Fruit fly (Drosophila melanogaster) whole organism, embryonic: ENCODE data around the gene CG42259.

ENCODE experiments used
- Adf1 ChIP-seq: fragments of 200-800 bp; sonication (Bioruptor generic); IDR thresholded peaks from 2 replicates; pipeline ENCODE4 v1.3.6; 2022; ENCODE audit warnings: missing biosample characterization, missing genetic modification characterization
- CG10543 ChIP-seq: fragments of 200-800 bp; sonication (Bioruptor generic); optimal IDR thresholded peaks from 3 replicates; lab custom pipeline; 2017; ENCODE audit warnings: missing biosample characterization, mild to moderate bottlenecking, missing genetic modification characterization, moderate library complexity
- CG11695 ChIP-seq: fragments of 200-800 bp; sonication (Bioruptor generic); IDR thresholded peaks from 3 replicates; pipeline ENCODE4 v1.3.6; 2022; ENCODE audit warnings: missing biosample characterization, missing genetic modification characterization
- CG1233 ChIP-seq: fragments of 200-800 bp; sonication (Bioruptor generic); optimal IDR thresholded peaks from 4 replicates; lab custom pipeline; 2018; ENCODE audit warnings: missing biosample characterization, mild to moderate bottlenecking, missing genetic modification characterization
- CG12942 ChIP-seq: fragments of 200-800 bp; sonication (Bioruptor generic); optimal IDR thresholded peaks from 3 replicates; lab custom pipeline; 2016; ENCODE audit warnings: missing biosample characterization, missing genetic modification characterization
- CG13775 ChIP-seq: fragments of 200-800 bp; sonication (Bioruptor generic); optimal IDR thresholded peaks from 3 replicates; lab custom pipeline; 2017; ENCODE audit warnings: missing biosample characterization, mild to moderate bottlenecking, missing genetic modification characterization
- CG13894 ChIP-seq: fragments of 200-800 bp; sonication (Bioruptor generic); optimal IDR thresholded peaks from 3 replicates; lab custom pipeline; 2018; ENCODE audit warnings: missing biosample characterization, mild to moderate bottlenecking, missing genetic modification characterization, moderate library complexity
- CG16815 ChIP-seq: fragments of 200-800 bp; sonication (Bioruptor generic); optimal IDR thresholded peaks from 3 replicates; lab custom pipeline; 2017; ENCODE audit warnings: missing biosample characterization, mild to moderate bottlenecking, missing genetic modification characterization
- CG1792 ChIP-seq: fragments of 200-800 bp; sonication (Bioruptor generic); optimal IDR thresholded peaks from 2 replicates; lab custom pipeline; 2016; ENCODE audit warnings: missing biosample characterization, missing genetic modification characterization
- CG18262 ChIP-seq: fragments of 200-800 bp; optimal IDR thresholded peaks from 3 replicates; lab custom pipeline; 2019; ENCODE audit warnings: missing biosample characterization, mild to moderate bottlenecking, missing genetic modification characterization, moderate library complexity
- CG18764 ChIP-seq: fragments of 200-800 bp; sonication (Bioruptor generic); optimal IDR thresholded peaks from 3 replicates; lab custom pipeline; 2016; ENCODE audit warnings: missing biosample characterization, missing genetic modification characterization
- CG2202 ChIP-seq: fragments of 200-800 bp; sonication (Bioruptor generic); optimal IDR thresholded peaks from 2 replicates; lab custom pipeline; 2018; ENCODE audit warnings: missing biosample characterization, mild to moderate bottlenecking, missing genetic modification characterization
- CG33557 ChIP-seq: fragments of 200-800 bp; sonication (Bioruptor generic); optimal IDR thresholded peaks from 2 replicates; lab custom pipeline; 2019; ENCODE audit warnings: missing biosample characterization, mild to moderate bottlenecking, missing genetic modification characterization, moderate library complexity
- CG34376 ChIP-seq: fragments of 200-800 bp; sonication (Bioruptor generic); optimal IDR thresholded peaks from 2 replicates; lab custom pipeline; 2018; ENCODE audit warnings: missing biosample characterization, mild to moderate bottlenecking, missing genetic modification characterization
- CG43689 ChIP-seq: fragments of 200-800 bp; sonication (Bioruptor generic); IDR thresholded peaks from 2 replicates; pipeline ENCODE4 v1.3.6; 2022; ENCODE audit warnings: missing biosample characterization, missing genetic modification characterization
- CG4617 ChIP-seq: fragments of 200-800 bp; sonication (Bioruptor generic); optimal IDR thresholded peaks from 3 replicates; lab custom pipeline; 2016; ENCODE audit warnings: missing biosample characterization, missing genetic modification characterization, borderline replicate concordance
- CG6813 ChIP-seq: fragments of 200-800 bp; sonication (Bioruptor generic); optimal IDR thresholded peaks from 2 replicates; lab custom pipeline; 2017; ENCODE audit warnings: missing biosample characterization, missing genetic modification characterization, mild to moderate bottlenecking, moderate library complexity, missing genetic modification reagents
- CG8290 ChIP-seq, 3 experiments: fragments of 200-800 bp; sonication (Bioruptor generic); optimal IDR thresholded peaks; 2 replicates each; lab custom pipeline; 2016 to 2019; ENCODE audit warnings: missing biosample characterization in 3 of 3, missing genetic modification characterization in 3 of 3, mild to moderate bottlenecking in 2 of 3, moderate library complexity in 1 of 3
- CG8359 ChIP-seq: fragments of 200-800 bp; sonication (Bioruptor generic); optimal IDR thresholded peaks from 2 replicates; lab custom pipeline; 2017; ENCODE audit warnings: missing biosample characterization, mild to moderate bottlenecking, missing genetic modification characterization, borderline replicate concordance
- Deaf1 ChIP-seq: fragments of 200-800 bp; optimal IDR thresholded peaks from 3 replicates; lab custom pipeline; 2019; ENCODE audit warnings: missing biosample characterization, mild to moderate bottlenecking, missing genetic modification characterization, moderate library complexity
- Dip3 ChIP-seq: fragments of 200-800 bp; sonication (Bioruptor generic); optimal IDR thresholded peaks from 3 replicates; lab custom pipeline; 2016; ENCODE audit warnings: missing biosample characterization, missing genetic modification characterization
- Gsc ChIP-seq: fragments of 200-800 bp; sonication (Bioruptor generic); IDR thresholded peaks from 2 replicates; pipeline ENCODE4 v1.3.6; 2022; ENCODE audit warnings: missing biosample characterization, missing genetic modification characterization
- Hr78 ChIP-seq, 2 experiments: fragments of 200-800 bp in 1 of 2; fragments of >200 bp in 1 of 2; sonication (Bioruptor generic) in 1 of 2; optimal IDR thresholded peaks; 2 replicates each; lab custom pipeline; 2017 to 2019; ENCODE audit warnings: missing biosample characterization in 2 of 2, missing genetic modification characterization in 2 of 2, mild to moderate bottlenecking in 1 of 2, moderate library complexity in 1 of 2
- Jarid2 ChIP-seq: fragments of 200-800 bp; sonication (Bioruptor generic); optimal IDR thresholded peaks from 3 replicates; lab custom pipeline; 2017; ENCODE audit warnings: mild to moderate bottlenecking, missing biosample characterization, missing genetic modification reagents, missing genetic modification characterization
- Meics ChIP-seq: fragments of 200-800 bp; sonication (Bioruptor generic); optimal IDR thresholded peaks from 2 replicates; lab custom pipeline; 2017; ENCODE audit warnings: missing biosample characterization, mild to moderate bottlenecking, missing genetic modification characterization
- Mes4 ChIP-seq: fragments of 200-800 bp; sonication (Bioruptor generic); optimal IDR thresholded peaks from 2 replicates; lab custom pipeline; 2016; ENCODE audit warnings: missing biosample characterization, missing genetic modification characterization
- NFAT ChIP-seq: fragments of 200-800 bp; sonication (Bioruptor generic); IDR thresholded peaks from 2 replicates; pipeline ENCODE4 v1.3.6; 2022; ENCODE audit warnings: missing biosample characterization, missing genetic modification characterization
- Nf-YB ChIP-seq: fragments of 200-800 bp; sonication (Bioruptor generic); optimal IDR thresholded peaks from 3 replicates; lab custom pipeline; 2019; ENCODE audit warnings: missing biosample characterization, mild to moderate bottlenecking, missing genetic modification characterization, moderate library complexity
- Ravus ChIP-seq: fragments of 200-800 bp; sonication (Bioruptor generic); IDR thresholded peaks from 2 replicates; pipeline ENCODE4 v1.3.6; 2022; ENCODE audit warnings: missing biosample characterization, missing genetic modification characterization
- Rfx ChIP-seq: fragments of 200-800 bp; sonication (Bioruptor generic); IDR thresholded peaks from 2 replicates; pipeline ENCODE4 v1.3.6; 2022; ENCODE audit warnings: missing biosample characterization, missing genetic modification characterization
- Sin3A ChIP-seq: fragments of >200 bp; optimal IDR thresholded peaks from 2 replicates; lab custom pipeline; 2018
- Vsx1 ChIP-seq: fragments of 200-800 bp; sonication (Bioruptor generic); optimal IDR thresholded peaks from 2 replicates; lab custom pipeline; 2017; ENCODE audit warnings: missing biosample characterization, mild to moderate bottlenecking, missing genetic modification characterization, missing genetic modification reagents
- ash1 ChIP-seq: fragments of 200-800 bp; sonication (Bioruptor generic); optimal IDR thresholded peaks from 2 replicates; lab custom pipeline; 2018; ENCODE audit warnings: missing biosample characterization, mild to moderate bottlenecking, missing genetic modification characterization
- corto ChIP-seq: fragments of 200-800 bp; sonication (Bioruptor generic); optimal IDR thresholded peaks from 2 replicates; lab custom pipeline; 2016; ENCODE audit warnings: missing biosample characterization, mild to moderate bottlenecking, missing genetic modification characterization, moderate library complexity
- crol ChIP-seq: fragments of 200-800 bp; sonication (Bioruptor generic); IDR thresholded peaks from 2 replicates; pipeline ENCODE4 v1.3.6; 2022; ENCODE audit warnings: missing biosample characterization, missing genetic modification characterization
- eve ChIP-seq, 2 experiments: fragments of >200 bp; optimal IDR thresholded peaks; 2 replicates each; lab custom pipeline; 2017; ENCODE audit warnings: missing biosample characterization in 2 of 2, missing genetic modification characterization in 2 of 2
- exex ChIP-seq: fragments of 200-800 bp; sonication (Bioruptor generic); optimal IDR thresholded peaks from 4 replicates; lab custom pipeline; 2018; ENCODE audit warnings: missing biosample characterization, mild to moderate bottlenecking, missing genetic modification characterization, moderate library complexity
- fd102C ChIP-seq: fragments of 200-800 bp; sonication (Bioruptor generic); optimal IDR thresholded peaks from 2 replicates; lab custom pipeline; 2018; ENCODE audit warnings: missing biosample characterization, mild to moderate bottlenecking, missing genetic modification characterization, moderate library complexity
- ftz-f1 ChIP-seq: fragments of 200-800 bp; sonication (Bioruptor generic); optimal IDR thresholded peaks from 2 replicates; lab custom pipeline; 2016; ENCODE audit warnings: missing biosample characterization, missing genetic modification characterization
- grn ChIP-seq: fragments of 200-800 bp; sonication (Bioruptor generic); optimal IDR thresholded peaks from 3 replicates; lab custom pipeline; 2017; ENCODE audit warnings: missing biosample characterization, missing genetic modification characterization
- lab ChIP-seq: fragments of 200-800 bp; sonication (Bioruptor generic); optimal IDR thresholded peaks from 3 replicates; lab custom pipeline; 2017; ENCODE audit warnings: missing biosample characterization, missing genetic modification characterization, mild to moderate bottlenecking, moderate library complexity, missing genetic modification reagents
- lilli ChIP-seq: fragments of 200-800 bp; sonication (Bioruptor generic); optimal IDR thresholded peaks from 3 replicates; lab custom pipeline; 2016; ENCODE audit warnings: missing biosample characterization, missing genetic modification characterization
- mam ChIP-seq: fragments of 200-800 bp; sonication (Bioruptor generic); optimal IDR thresholded peaks from 3 replicates; lab custom pipeline; 2016; ENCODE audit warnings: missing biosample characterization, missing genetic modification characterization
- mirr ChIP-seq: fragments of 200-800 bp; sonication (Bioruptor generic); optimal IDR thresholded peaks from 3 replicates; lab custom pipeline; 2018; ENCODE audit warnings: missing biosample characterization, mild to moderate bottlenecking, missing genetic modification characterization
- pita ChIP-seq: fragments of 200-800 bp; sonication (Bioruptor generic); optimal IDR thresholded peaks from 2 replicates; lab custom pipeline; 2017; ENCODE audit warnings: missing biosample characterization, mild to moderate bottlenecking, missing genetic modification characterization
- scrt ChIP-seq: fragments of 200-800 bp; sonication (Bioruptor generic); optimal IDR thresholded peaks from 2 replicates; lab custom pipeline; 2018; ENCODE audit warnings: missing biosample characterization, mild to moderate bottlenecking, missing genetic modification characterization, moderate library complexity
- sens ChIP-seq: fragments of 200-800 bp; sonication (Bioruptor generic); peaks from one replicate; lab custom pipeline; 2016; ENCODE audit warnings: missing biosample characterization, missing genetic modification characterization
- so ChIP-seq: fragments of 200-800 bp; sonication (Bioruptor generic); IDR thresholded peaks from 3 replicates; pipeline ENCODE4 v1.3.6; 2022; ENCODE audit warnings: missing biosample characterization, missing genetic modification characterization
- tap ChIP-seq: fragments of 200-800 bp; optimal IDR thresholded peaks from 3 replicates; lab custom pipeline; 2019; ENCODE audit warnings: missing biosample characterization, mild to moderate bottlenecking, missing genetic modification characterization, moderate library complexity
- tna ChIP-seq: fragments of 200-800 bp; sonication (Bioruptor generic); IDR thresholded peaks from 2 replicates; pipeline ENCODE4 v1.3.6; 2022; ENCODE audit warnings: missing biosample characterization, missing genetic modification characterization; ENCODE audit not compliant: partially characterized antibody

The CG42259 gene

dm6 chrX:1050617-1051250 lies 4.7 kb downstream of the CG42259 start:
- TF ChIP-seq CG12942 (no peak), ash1 (GFP tag; lab: Kevin White, UChicago) (no peak), Hr78 (GFP tag; optimal IDR thresholded peaks at IDR 0.05; lab: Kevin White, UChicago) (no peak), Dip3 (GFP tag; lab: Kevin White, UChicago) (no peak), tap (tag; lab: Kevin White, UChicago) (no peak), lilli (GFP tag; lab: Kevin White, UChicago) (no peak), pita (GFP tag; lab: Kevin White, UChicago) (no peak), NFAT (GFP tag; lab: Robert Waterston, UW) (no peak), CG6813 (no peak), Nf-YB (GFP tag; lab: Kevin White, UChicago) (no peak), corto (GFP tag; lab: Kevin White, UChicago) (no peak), eve (GFP tag; optimal IDR thresholded peaks at IDR 0.05; lab: Kevin White, UChicago) (no peak), Vsx1 (peak; percentile 56), crol (GFP tag; lab: Robert Waterston, UW) (no peak), CG1233 (GFP tag; lab: Kevin White, UChicago) (no peak), Gsc (no peak), so (GFP tag; lab: Robert Waterston, UW) (no peak), Sin3A (no peak), mam (GFP tag; lab: Kevin White, UChicago) (no peak), CG16815 (GFP tag; lab: Kevin White, UChicago) (no peak), CG8359 (GFP tag; lab: Kevin White, UChicago) (no peak), CG11695 (GFP tag; lab: Robert Waterston, UW) (no peak), scrt (GFP tag; lab: Kevin White, UChicago) (no peak), mirr (GFP tag; lab: Kevin White, UChicago) (peak; percentile 7), sens (peak; percentile 37), CG13894 (tag; lab: Kevin White, UChicago) (no peak), exex (tag; lab: Kevin White, UChicago) (peak; percentile 98), grn (GFP tag; lab: Kevin White, UChicago) (peak; percentile 89), CG34376 (GFP tag; lab: Kevin White, UChicago) (peak; percentile 52), CG13775 (GFP tag; lab: Kevin White, UChicago) (no peak), Mes4 (GFP tag; lab: Kevin White, UChicago) (no peak), CG4617 (GFP tag; lab: Kevin White, UChicago) (no peak), Ravus (GFP tag; lab: Robert Waterston, UW) (no peak), Meics (GFP tag; lab: Kevin White, UChicago) (no peak), CG18764 (GFP tag; lab: Kevin White, UChicago) (no peak)

dm6 chrX:1051251-1051629 lies 5.2 kb downstream of the CG42259 start, which contains the start of gene CG14629:
CG14629 (plus strand) TSS chrX:1051525.
- TF ChIP-seq Rfx (GFP tag; lab: Robert Waterston, UW) (no peak), CG8290 (GFP tag; optimal IDR thresholded peaks at IDR 0.05; lab: Kevin White, UChicago) (no peak), CG8290 (tag; optimal IDR thresholded peaks at IDR 0.05; lab: Kevin White, UChicago) (peak in 1 of 2 experiments; percentile 56), Jarid2 (peak; percentile 62), fd102C (no peak), Adf1 (GFP tag; lab: Robert Waterston, UW) (peak; percentile 75), Deaf1 (tag; lab: Kevin White, UChicago) (peak; percentile 78), CG1792 (no peak), CG6813 (peak; percentile 10), lab (GFP tag; lab: Kevin White, UChicago) (peak; percentile 36), CG33557 (GFP tag; lab: Kevin White, UChicago) (no peak), CG10543 (peak; percentile 71), ftz-f1 (GFP tag; lab: Kevin White, UChicago) (peak; percentile 42), crol (GFP tag; lab: Robert Waterston, UW) (peak; percentile 71), tna (no peak), CG18262 (tag; lab: Kevin White, UChicago) (no peak), CG43689 (GFP tag; lab: Robert Waterston, UW) (no peak), CG2202 (tag; lab: Kevin White, UChicago) (no peak)
